Worm (Caenorhabditis elegans): ENCODE data around the gene W04G3.12.

The W04G3.12 gene

ce11 chrX:11107076-11107475 is 30.5 kb upstream of the W04G3.12 start, which contains the start of gene clc-17:
TSS of gene clc-17 (plus strand) at chrX:11107376.
- no peak for TF ChIP-seq lsy-2 (tag; optimal IDR thresholded peaks at IDR 0.05)
- TF ChIP-seq nhr-85 (tag) = no peak
- no peak for TF ChIP-seq snu-23 (GFP tag; optimal IDR thresholded peaks at IDR 0.05)
- TF ChIP-seq aha-1 (tag; optimal IDR thresholded peaks at IDR 0.05) = no peak
- TF ChIP-seq lin-15B (tag; optimal IDR thresholded peaks at IDR 0.05) = no peak
- no peak for TF ChIP-seq nhr-237 (tag; optimal IDR thresholded peaks at IDR 0.05)
- no peak for TF ChIP-seq lin-35 (GFP tag; optimal IDR thresholded peaks at IDR 0.05)
- TF ChIP-seq nhr-76 (tag; optimal IDR thresholded peaks at IDR 0.05) = no peak
- TF ChIP-seq ets-5 (GFP tag; IDR thresholded peaks at IDR 0.05) = no peak
- TF ChIP-seq ceh-8 (GFP tag; optimal IDR thresholded peaks at IDR 0.05) = no peak

DNA sequence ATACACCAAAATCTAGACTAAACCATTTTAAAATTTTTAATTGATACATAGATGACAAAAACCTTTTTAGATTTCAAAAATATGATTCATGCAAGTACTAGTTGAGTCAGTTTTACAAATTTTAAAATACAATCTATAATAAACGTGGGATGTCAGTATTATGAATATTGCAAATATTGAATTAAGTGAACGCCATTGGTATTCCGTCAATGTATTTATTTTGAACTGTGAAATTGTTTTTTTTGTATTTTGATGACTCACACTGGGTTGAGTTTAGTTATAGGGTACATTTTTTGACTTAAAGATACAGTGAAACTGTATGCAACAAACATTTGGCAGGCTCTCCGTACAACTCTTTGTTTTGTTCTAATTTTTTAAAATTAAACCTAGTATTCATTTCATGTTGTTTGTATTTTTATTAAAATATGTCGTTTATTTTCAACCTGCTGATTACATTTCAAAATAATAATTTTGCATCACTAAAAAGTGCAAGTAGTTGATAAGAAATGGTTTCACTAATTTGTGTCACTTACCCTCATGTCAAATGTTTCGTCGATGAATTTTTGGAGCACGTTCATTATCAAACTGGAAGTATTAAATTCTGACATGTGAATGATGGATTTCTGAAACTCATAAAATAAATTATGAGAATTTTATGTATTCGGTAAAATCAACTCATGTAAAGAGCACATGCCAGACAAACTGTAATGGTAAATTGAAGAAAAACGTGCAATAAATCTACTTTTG is 28.5 kb upstream of the W04G3.12 start, which contains the start of gene W02H3.1:
Gene W02H3.1, minus strand, starts transcription at position 578 of the 747 bp plus-strand sequence.
- no peak for TF ChIP-seq efl-1 (optimal IDR thresholded peaks at IDR 0.05)
- peak in 1 of 2 experiments; percentile 89 for TF ChIP-seq efl-1 (GFP tag; optimal IDR thresholded peaks at IDR 0.05 in 1 of 2)
- no peak for TF ChIP-seq nhr-20 (tag; optimal IDR thresholded peaks at IDR 0.05)
- no peak for TF ChIP-seq fkh-10 (GFP tag; optimal IDR thresholded peaks at IDR 0.05)
- TF ChIP-seq ztf-4 (tag; optimal IDR thresholded peaks at IDR 0.05) = no peak
- no peak for TF ChIP-seq mep-1 (tag; optimal IDR thresholded peaks at IDR 0.05)
- no peak for TF ChIP-seq ets-5 (GFP tag; IDR thresholded peaks at IDR 0.05)

ce11 chrX:11103173-11103572 is 26.6 kb upstream of the W04G3.12 start:
- TF ChIP-seq egl-13 (tag; optimal IDR thresholded peaks at IDR 0.05) (no peak), pax-3 (tag; optimal IDR thresholded peaks at IDR 0.05) (no peak), unc-30 (tag; optimal IDR thresholded peaks at IDR 0.05) (no peak), nhr-77 (tag; optimal IDR thresholded peaks at IDR 0.05) (no peak)

DNA sequence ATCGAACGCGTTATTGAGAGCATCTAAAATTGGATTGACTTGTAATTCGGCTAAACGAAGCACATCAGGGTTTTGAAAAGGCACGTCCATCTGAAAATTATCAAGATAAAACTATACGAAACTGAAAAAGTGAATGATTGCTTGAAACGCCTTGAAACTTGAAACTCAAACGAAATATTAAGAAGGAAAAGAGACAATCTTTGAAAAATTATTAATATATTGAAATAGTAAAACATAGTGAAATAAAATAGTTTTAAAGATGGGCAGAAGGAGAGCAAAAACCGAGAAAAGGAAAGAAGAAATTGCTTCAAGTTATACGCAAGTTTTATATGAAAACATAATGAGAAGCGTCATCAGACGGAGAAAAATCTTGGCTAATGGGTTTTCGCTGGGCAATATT is 21.5 kb upstream of the W04G3.12 start, which contains the start of gene W02H3.3:
Gene W02H3.3, minus strand, starts transcription at position 101 of the 400 bp plus-strand sequence.
- TF ChIP-seq fkh-4 (tag; optimal IDR thresholded peaks at IDR 0.05; ENCODE audit: borderline replicate concordance) (no peak), unc-130 (tag; optimal IDR thresholded peaks at IDR 0.05) (no peak), ceh-90 (tag; optimal IDR thresholded peaks at IDR 0.05) (no peak), sox-4 (tag; optimal IDR thresholded peaks at IDR 0.05) (no peak)

- TF ChIP-seq nhr-12 (tag; optimal IDR thresholded peaks at IDR 0.05) (no peak), C34B4.2 (tag; optimal IDR thresholded peaks at IDR 0.05) (no peak)
These were observed 20.7 kb upstream of the W04G3.12 start for ce11 chrX:11097343-11097742.

DNA sequence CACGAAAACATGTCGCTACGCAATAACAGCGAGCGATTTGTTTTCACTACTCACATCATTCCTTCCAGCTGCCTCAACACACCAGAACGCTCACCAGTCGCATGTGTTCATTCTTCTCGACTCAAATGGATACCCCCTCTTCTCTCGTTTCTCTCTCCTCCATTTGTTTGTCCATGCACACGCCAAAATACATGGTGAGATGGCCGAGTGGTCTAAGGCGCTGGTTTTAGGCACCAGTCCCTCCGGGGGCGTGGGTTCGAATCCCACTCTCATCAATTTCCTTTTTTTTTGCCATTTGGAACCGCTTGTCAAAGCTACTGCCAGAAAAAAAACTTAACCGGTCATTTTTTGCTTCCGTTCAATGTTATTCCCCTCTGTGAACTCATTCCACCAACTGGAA is 18.9 kb upstream of the W04G3.12 start:
- TF ChIP-seq snpc-4 (tag; optimal IDR thresholded peaks at IDR 0.05) (no peak), ets-5 (GFP tag; IDR thresholded peaks at IDR 0.05) (no peak), irx-1 (tag; optimal IDR thresholded peaks at IDR 0.05) (peak; percentile 27), mab-9 (GFP tag; IDR thresholded peaks at IDR 0.05) (no peak; the same call in 1 of the 2 replicates), C04F5.9 (tag; optimal IDR thresholded peaks at IDR 0.05) (peak; percentile 17), ztf-4 (tag; optimal IDR thresholded peaks at IDR 0.05) (no peak), mef-2 (tag; optimal IDR thresholded peaks at IDR 0.05) (no peak), mep-1 (tag; optimal IDR thresholded peaks at IDR 0.05) (peak; percentile 55), nhr-76 (tag; optimal IDR thresholded peaks at IDR 0.05) (no peak), nhr-85 (tag) (peak; percentile 80), mdl-1 (tag; optimal IDR thresholded peaks at IDR 0.05) (peak in 1 of 2 experiments; percentile 38), ceh-82 (tag; optimal IDR thresholded peaks at IDR 0.05) (peak; percentile 56 to 78 (median 62)), alr-1 (tag; optimal IDR thresholded peaks at IDR 0.05; ENCODE audit: borderline replicate concordance) (no peak), nhr-71 (tag; optimal IDR thresholded peaks at IDR 0.05) (peak; percentile 72), efl-3 (GFP tag; optimal IDR thresholded peaks at IDR 0.05) (no peak), nhr-90 (tag; optimal IDR thresholded peaks at IDR 0.05; ENCODE audit: poor library complexity) (peak; percentile 68), grh-1 (GFP tag; IDR thresholded peaks at IDR 0.05) (peak; percentile 47; the same call in 1 of the 2 replicates), fos-1 (tag; optimal IDR thresholded peaks at IDR 0.05) (peak; percentile 31), nhr-11 (tag; optimal IDR thresholded peaks at IDR 0.05) (no peak), lin-13 (GFP tag; optimal IDR thresholded peaks at IDR 0.05) (no peak), zag-1 (tag; optimal IDR thresholded peaks at IDR 0.05) (no peak), vab-15 (tag; optimal IDR thresholded peaks at IDR 0.05) (no peak), fkh-4 (tag; optimal IDR thresholded peaks at IDR 0.05; ENCODE audit: borderline replicate concordance) (no peak)

All from whole organism, L1 larva.